Fruit fly (Drosophila melanogaster): ENCODE measurements around the gene Mcr.
A peak's percentile ranks its signal among the peaks of the same experiment; 100 is the strongest.

- TF ChIP-seq CG8281 (tag; optimal IDR thresholded peaks at IDR 0.05) = no peak
- TF ChIP-seq Hmx (GFP tag; optimal IDR thresholded peaks at IDR 0.05) = no peak
- peak; percentile 4; the same call in 1 of the 2 replicates for TF ChIP-seq CG42726 (GFP tag; IDR thresholded peaks at IDR 0.05; ENCODE audit: partially characterized antibody)
- no peak for TF ChIP-seq B-H1 (GFP tag; IDR thresholded peaks at IDR 0.05)
- peak; percentile 26 for TF ChIP-seq CG10267 (tag; optimal IDR thresholded peaks at IDR 0.05)
- no peak for TF ChIP-seq vnd (GFP tag; IDR thresholded peaks at IDR 0.05; ENCODE audit: partially characterized antibody)
- no peak for TF ChIP-seq ara (GFP tag; IDR thresholded peaks at IDR 0.05)
- no peak for TF ChIP-seq vvl (GFP tag; IDR thresholded peaks at IDR 0.05)
- no peak for TF ChIP-seq psq (GFP tag; optimal IDR thresholded peaks at IDR 0.05)
These were observed 53.5 kb downstream of the Mcr start, which contains the start of gene baf for dm6 chr2L:8029160-8029852.
